Worm (Caenorhabditis elegans): Measurements from ENCODE around the gene F26G1.3.

Gene F26G1.3

DNA sequence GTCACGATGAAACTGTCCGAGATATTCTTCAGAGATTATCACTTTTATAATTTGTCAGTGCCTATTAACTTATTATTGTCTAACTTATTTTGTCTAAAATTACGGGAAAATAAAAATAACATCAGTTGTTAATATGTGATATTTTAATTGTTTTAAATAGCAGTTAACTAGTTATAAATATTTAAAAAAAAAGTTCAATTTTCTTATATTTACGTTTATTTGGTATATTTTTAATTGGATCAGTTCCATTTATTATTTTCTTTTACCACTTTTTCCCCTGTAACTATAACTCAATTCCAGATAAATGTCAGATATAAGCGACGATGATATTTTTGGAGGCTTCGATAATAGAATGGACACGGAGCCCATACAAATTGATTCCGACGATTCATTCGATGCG is 36.9 kb downstream of the F26G1.3 start, which contains the start of gene C33F10.4:
Gene C33F10.4, plus strand, starts transcription at position 301 of the 400 bp plus-strand sequence.
- no peak for TF ChIP-seq lin-15B (tag; optimal IDR thresholded peaks at IDR 0.05)
- TF ChIP-seq elt-3 (tag; optimal IDR thresholded peaks at IDR 0.05): no peak
- TF ChIP-seq nhr-25 (tag; optimal IDR thresholded peaks at IDR 0.05): no peak
- TF ChIP-seq skn-1 (tag; optimal IDR thresholded peaks at IDR 0.05): no peak
- no peak for TF ChIP-seq ceh-82 (tag; optimal IDR thresholded peaks at IDR 0.05)
- no peak for TF ChIP-seq sea-2 (GFP tag; optimal IDR thresholded peaks at IDR 0.05)
- TF ChIP-seq ama-1 (optimal IDR thresholded peaks at IDR 0.05): no peak
- no peak for TF ChIP-seq tbx-2 (tag; optimal IDR thresholded peaks at IDR 0.05)
- no peak for TF ChIP-seq lsy-12 (tag; optimal IDR thresholded peaks at IDR 0.05)
- no peak for TF ChIP-seq unc-62 (GFP tag; optimal IDR thresholded peaks at IDR 0.05)
- TF ChIP-seq daf-12 (tag; optimal IDR thresholded peaks at IDR 0.05): no peak
- TF ChIP-seq nhr-28 (tag; optimal IDR thresholded peaks at IDR 0.05): no peak
- TF ChIP-seq ztf-4 (tag; optimal IDR thresholded peaks at IDR 0.05): no peak
- no peak for TF ChIP-seq pha-4 (tag; optimal IDR thresholded peaks at IDR 0.05)
- no peak for TF ChIP-seq elt-2 (tag; optimal IDR thresholded peaks at IDR 0.05)
- TF ChIP-seq aly-2 (tag; optimal IDR thresholded peaks at IDR 0.05): no peak

- TF ChIP-seq ceh-28 (tag; optimal IDR thresholded peaks at IDR 0.05) (no peak), unc-39 (tag; optimal IDR thresholded peaks at IDR 0.05) (no peak), mml-1 (tag; optimal IDR thresholded peaks at IDR 0.05) (no peak), nhr-67 (tag; optimal IDR thresholded peaks at IDR 0.05) (no peak), mdl-1 (tag; optimal IDR thresholded peaks at IDR 0.05) (no peak), nfya-1 (tag; optimal IDR thresholded peaks at IDR 0.05; ENCODE audit: insufficient read depth) (no peak), nhr-43 (tag; optimal IDR thresholded peaks at IDR 0.05; ENCODE audit: poor library complexity, severe bottlenecking) (no peak), ceh-82 (tag; optimal IDR thresholded peaks at IDR 0.05) (no peak), ztf-11 (tag; optimal IDR thresholded peaks at IDR 0.05) (no peak)
Measured at ce11 chrII:4797071-4797470, 38.5 kb downstream of the F26G1.3 start, which contains the start of gene C33F10.14. C33F10.14 (plus strand) TSS chrII:4797371.

DNA sequence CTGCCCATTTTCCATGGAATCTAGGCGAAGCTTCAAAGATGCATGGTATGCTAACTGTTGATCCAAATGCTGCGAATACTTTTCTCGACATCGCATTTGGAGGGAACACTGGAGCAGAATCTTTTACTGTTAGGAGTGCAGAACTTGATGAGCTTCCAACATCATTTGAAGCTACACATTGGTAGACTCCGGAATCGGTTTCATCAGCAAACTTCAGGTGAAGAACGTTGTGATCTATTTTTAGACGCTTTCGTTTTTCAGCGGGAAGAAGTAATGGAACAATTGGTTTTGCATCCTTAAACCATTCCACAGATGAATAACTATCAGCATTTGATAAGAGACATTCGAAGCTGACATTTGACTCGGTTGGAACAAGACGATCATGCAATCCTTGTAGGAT is 42.0 kb downstream of the F26G1.3 start:
- TF ChIP-seq egl-5 (tag; optimal IDR thresholded peaks at IDR 0.05): no peak
- TF ChIP-seq tbx-2 (tag; optimal IDR thresholded peaks at IDR 0.05): no peak
- no peak for TF ChIP-seq ZK546.5 (tag; optimal IDR thresholded peaks at IDR 0.05)
- no peak for TF ChIP-seq skn-1 (tag; optimal IDR thresholded peaks at IDR 0.05)
- TF ChIP-seq nhr-28 (tag; optimal IDR thresholded peaks at IDR 0.05): no peak
- no peak for TF ChIP-seq pqm-1 (tag; optimal IDR thresholded peaks at IDR 0.05)
- no peak for TF ChIP-seq nhr-237 (tag; optimal IDR thresholded peaks at IDR 0.05)
- no peak for TF ChIP-seq egl-27 (tag; optimal IDR thresholded peaks at IDR 0.05)
- no peak for TF ChIP-seq nhr-12 (tag; optimal IDR thresholded peaks at IDR 0.05)
- TF ChIP-seq nhr-43 (tag; optimal IDR thresholded peaks at IDR 0.05; ENCODE audit: poor library complexity, severe bottlenecking): no peak
- TF ChIP-seq R02D3.7 (tag; optimal IDR thresholded peaks at IDR 0.05): no peak
- TF ChIP-seq eor-1 (tag; optimal IDR thresholded peaks at IDR 0.05): no peak
- TF ChIP-seq fkh-2 (tag; optimal IDR thresholded peaks at IDR 0.05): no peak

DNA sequence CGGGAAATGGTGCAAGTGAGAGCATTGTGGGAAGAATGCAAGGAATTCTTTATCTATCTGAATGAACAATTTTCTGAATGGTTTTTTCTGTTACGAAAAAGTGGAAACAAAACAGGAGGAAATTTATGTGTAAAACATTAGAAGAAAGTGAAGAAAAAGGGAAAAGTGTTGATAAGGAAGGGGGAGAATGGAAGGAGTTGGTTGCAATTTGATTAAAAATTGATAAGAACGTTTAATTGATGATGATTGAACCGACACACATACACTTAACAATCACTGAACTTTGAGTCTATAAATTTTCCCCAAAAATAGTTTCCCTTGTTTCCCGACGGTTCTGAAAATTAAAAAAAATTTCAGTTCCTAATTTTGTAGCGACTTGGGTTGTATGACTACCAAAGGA is 44.4 kb downstream of the F26G1.3 start:
- TF ChIP-seq fkh-2 (tag; optimal IDR thresholded peaks at IDR 0.05) (no peak), egl-27 (tag; optimal IDR thresholded peaks at IDR 0.05) (no peak), hmg-11 (tag; optimal IDR thresholded peaks at IDR 0.05) (no peak), mdl-1 (tag; optimal IDR thresholded peaks at IDR 0.05) (no peak), elt-2 (tag; optimal IDR thresholded peaks at IDR 0.05) (peak; percentile 96), nhr-28 (tag; optimal IDR thresholded peaks at IDR 0.05) (no peak), nhr-23 (tag; optimal IDR thresholded peaks at IDR 0.05) (no peak), fkh-10 (GFP tag; optimal IDR thresholded peaks at IDR 0.05) (no peak), zag-1 (tag; optimal IDR thresholded peaks at IDR 0.05) (no peak), fos-1 (tag; optimal IDR thresholded peaks at IDR 0.05) (no peak), nhr-77 (tag; optimal IDR thresholded peaks at IDR 0.05) (no peak), pha-4 (tag; optimal IDR thresholded peaks at IDR 0.05) (peak; percentile 10), nhr-11 (tag; optimal IDR thresholded peaks at IDR 0.05) (no peak), eor-1 (tag; optimal IDR thresholded peaks at IDR 0.05) (no peak), sea-2 (GFP tag; optimal IDR thresholded peaks at IDR 0.05) (no peak), unc-62 (GFP tag; optimal IDR thresholded peaks at IDR 0.05) (no peak), tbx-2 (tag; optimal IDR thresholded peaks at IDR 0.05) (no peak), egl-5 (tag; optimal IDR thresholded peaks at IDR 0.05) (no peak), aly-2 (tag; optimal IDR thresholded peaks at IDR 0.05) (no peak), lin-39 (tag; optimal IDR thresholded peaks at IDR 0.05) (no peak), nhr-25 (tag; optimal IDR thresholded peaks at IDR 0.05) (no peak), ceh-9 (tag; optimal IDR thresholded peaks at IDR 0.05) (no peak), pqm-1 (tag; optimal IDR thresholded peaks at IDR 0.05) (peak; percentile 38), daf-12 (tag; optimal IDR thresholded peaks at IDR 0.05) (no peak)
